Worm (Caenorhabditis elegans) whole organism, late embryonic: ENCODE results near the gene sdz-6.

ENCODE experiments used
- C38D4.7 ChIP-seq: fragments of 200-800 bp; sonication (Bioruptor generic); optimal IDR thresholded peaks from 2 replicates; lab custom pipeline; 2018; ENCODE audit warnings: mild to moderate bottlenecking, missing genetic modification characterization, moderate library complexity, missing compliant biosample characterization
- K09A11.1 ChIP-seq: sonication (generic microtip); optimal IDR thresholded peaks from 2 replicates; lab custom pipeline; 2017; ENCODE audit warnings: antibody characterized with exemption, mild to moderate bottlenecking, missing genetic modification characterization, missing compliant biosample characterization; ENCODE audit not compliant: insufficient read depth
- T23F11.4 ChIP-seq: fragments of 200-800 bp; sonication (Bioruptor generic); optimal IDR thresholded peaks from 2 replicates; lab custom pipeline; 2018; ENCODE audit warnings: mild to moderate bottlenecking, missing genetic modification characterization, missing compliant biosample characterization
- Y22D7AL.16 ChIP-seq: sonication (generic microtip); optimal IDR thresholded peaks from 2 replicates; lab custom pipeline; 2016; ENCODE audit warnings: missing genetic modification characterization, missing compliant biosample characterization
- ama-1 ChIP-seq: fragments of 150-350 bp; optimal IDR thresholded peaks from 2 replicates; lab custom pipeline; 2014
- ceh-19 ChIP-seq: fragments of 200-800 bp; sonication (Bioruptor generic); optimal IDR thresholded peaks from 2 replicates; lab custom pipeline; 2018; ENCODE audit warnings: mild to moderate bottlenecking, missing genetic modification characterization, missing compliant biosample characterization
- ceh-30 ChIP-seq: fragments of 150-350 bp; optimal IDR thresholded peaks from 2 replicates; lab custom pipeline; 2014; ENCODE audit warnings: missing biosample characterization, missing genetic modification characterization
- ceh-31 ChIP-seq: sonication (generic microtip); optimal IDR thresholded peaks from 2 replicates; lab custom pipeline; 2016; ENCODE audit warnings: missing genetic modification characterization, missing compliant biosample characterization
- ceh-34 ChIP-seq: sonication (generic microtip); optimal IDR thresholded peaks from 2 replicates; lab custom pipeline; 2016; ENCODE audit warnings: mild to moderate bottlenecking, missing genetic modification characterization, missing compliant biosample characterization
- dmd-4 ChIP-seq: sonication (generic microtip); optimal IDR thresholded peaks from 2 replicates; lab custom pipeline; 2016; ENCODE audit warnings: borderline replicate concordance, missing genetic modification characterization, missing compliant biosample characterization
- dve-1 ChIP-seq: sonication (generic microtip); optimal IDR thresholded peaks from 2 replicates; lab custom pipeline; 2017; ENCODE audit warnings: antibody characterized with exemption, mild to moderate bottlenecking, missing genetic modification characterization, missing compliant biosample characterization
- elt-4 ChIP-seq: sonication (generic microtip); optimal IDR thresholded peaks from 2 replicates; lab custom pipeline; 2016; ENCODE audit warnings: missing genetic modification characterization, missing compliant biosample characterization
- eyg-1 ChIP-seq: sonication (generic microtip); optimal IDR thresholded peaks from 2 replicates; lab custom pipeline; 2016; ENCODE audit warnings: missing genotype, missing genetic modification characterization, missing compliant biosample characterization
- fkh-10 ChIP-seq: fragments of 150-350 bp; optimal IDR thresholded peaks from 2 replicates; lab custom pipeline; 2014; ENCODE audit warnings: missing biosample characterization, missing genetic modification reagents, missing genetic modification characterization
- gmeb-2 ChIP-seq: sonication (generic microtip); optimal IDR thresholded peaks from 2 replicates; lab custom pipeline; 2016; ENCODE audit warnings: missing genetic modification characterization, inconsistent platforms, missing compliant biosample characterization
- hlh-15 ChIP-seq: sonication (generic microtip); optimal IDR thresholded peaks from 2 replicates; lab custom pipeline; 2016; ENCODE audit warnings: missing genetic modification characterization, missing compliant biosample characterization
- hlh-30 ChIP-seq: sonication (generic microtip); optimal IDR thresholded peaks from 2 replicates; lab custom pipeline; 2017; ENCODE audit warnings: antibody characterized with exemption, missing genetic modification characterization, missing compliant biosample characterization; ENCODE audit not compliant: insufficient read depth
- lim-6 ChIP-seq: sonication (generic microtip); optimal IDR thresholded peaks from 2 replicates; lab custom pipeline; 2016; ENCODE audit warnings: missing genetic modification characterization, missing compliant biosample characterization
- mec-3 ChIP-seq: sonication (generic microtip); optimal IDR thresholded peaks from 2 replicates; lab custom pipeline; 2016; ENCODE audit warnings: borderline replicate concordance, missing genetic modification characterization, missing compliant biosample characterization
- odd-2 ChIP-seq: sonication (generic microtip); optimal IDR thresholded peaks from 2 replicates; lab custom pipeline; 2017; ENCODE audit warnings: antibody characterized with exemption, mild to moderate bottlenecking, missing genetic modification characterization, missing compliant biosample characterization
- pag-3 ChIP-seq: sonication (generic microtip); optimal IDR thresholded peaks from 2 replicates; lab custom pipeline; 2016; ENCODE audit warnings: missing compliant biosample characterization, missing genetic modification characterization, borderline replicate concordance
- pat-9 ChIP-seq: fragments of 200-800 bp; sonication (Bioruptor generic); optimal IDR thresholded peaks from 2 replicates; lab custom pipeline; 2018; ENCODE audit warnings: mild to moderate bottlenecking, missing genetic modification characterization, moderate library complexity, missing compliant biosample characterization
- pax-1 ChIP-seq: fragments of 150-350 bp; optimal IDR thresholded peaks from 2 replicates; lab custom pipeline; 2014; ENCODE audit warnings: missing biosample characterization, missing genetic modification characterization
- pqm-1 ChIP-seq: sonication (generic microtip); optimal IDR thresholded peaks from 2 replicates; lab custom pipeline; 2016; ENCODE audit warnings: missing genetic modification characterization, missing compliant biosample characterization
- sox-4 ChIP-seq: sonication (generic microtip); optimal IDR thresholded peaks from 2 replicates; lab custom pipeline; 2017; ENCODE audit warnings: mild to moderate bottlenecking, missing genetic modification characterization, inconsistent platforms, missing compliant biosample characterization
- syd-9 ChIP-seq: sonication (generic microtip); optimal IDR thresholded peaks from 2 replicates; lab custom pipeline; 2016; ENCODE audit warnings: mild to moderate bottlenecking, missing genetic modification characterization, moderate library complexity, missing compliant biosample characterization
- ttx-3 ChIP-seq: sonication (generic microtip); optimal IDR thresholded peaks from 2 replicates; lab custom pipeline; 2016; ENCODE audit warnings: missing genetic modification reagents, missing genetic modification characterization, missing compliant biosample characterization
- unc-3 ChIP-seq, 2 experiments: fragments of 200-800 bp in 1 of 2; sonication (Bioruptor generic) in 1 of 2; sonication (generic microtip) in 1 of 2; conservative IDR thresholded peaks in 1 of 2; optimal IDR thresholded peaks in 1 of 2; 2 replicates each; pipeline versions ENCODE4 v1.3.6 to Lab custom; 2016 to 2022; ENCODE audit warnings: missing compliant biosample characterization in 2 of 2, missing genetic modification characterization in 2 of 2, missing genetic modification reagents in 1 of 2
- unc-42 ChIP-seq: sonication (generic microtip); optimal IDR thresholded peaks from 2 replicates; lab custom pipeline; 2016; ENCODE audit warnings: missing genotype, missing genetic modification characterization, missing compliant biosample characterization
- unc-86 ChIP-seq: sonication (generic microtip); optimal IDR thresholded peaks from 2 replicates; lab custom pipeline; 2016; ENCODE audit warnings: missing genetic modification characterization, missing compliant biosample characterization
- zip-5 ChIP-seq: sonication (generic microtip); optimal IDR thresholded peaks from 2 replicates; lab custom pipeline; 2016; ENCODE audit warnings: missing genetic modification characterization, missing compliant biosample characterization
- ztf-16 ChIP-seq: sonication (generic microtip); optimal IDR thresholded peaks from 2 replicates; lab custom pipeline; 2017; ENCODE audit warnings: missing genetic modification characterization, missing compliant biosample characterization

sdz-6 gene

DNA sequence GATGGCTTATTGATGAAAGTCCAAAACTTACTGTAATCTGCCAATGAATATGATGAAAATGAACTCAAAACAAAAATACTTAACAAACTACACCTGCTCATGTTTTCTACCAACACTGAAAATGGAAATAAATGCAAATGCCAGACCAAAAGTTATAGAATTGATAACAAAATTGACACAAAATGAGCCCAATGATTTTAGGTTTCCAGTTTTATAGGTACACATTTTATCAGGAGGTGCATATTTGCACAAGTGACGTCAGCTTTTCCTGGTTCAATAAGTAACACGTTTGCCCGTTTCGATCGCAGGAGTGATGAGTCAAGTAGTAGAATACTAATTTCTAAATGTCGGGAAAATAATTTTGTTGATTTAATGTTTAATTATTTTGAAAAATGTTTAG lies 23.7 kb upstream of the sdz-6 start, which contains the start of gene F55C9.6:
TSS of gene F55C9.6 (minus strand) at position 101 of the 400 bp plus-strand sequence.
- no peak for TF ChIP-seq pqm-1 (tag; lab: Kevin White, UChicago)
- TF ChIP-seq T23F11.4 (GFP tag; lab: Kevin White, UChicago) = no peak
- TF ChIP-seq unc-3 (GFP tag; conservative IDR thresholded peaks at IDR 0.05; lab: Robert Waterston, UW) = no peak
- TF ChIP-seq unc-3 (tag; optimal IDR thresholded peaks at IDR 0.05; lab: Kevin White, UChicago) = no peak
- TF ChIP-seq sox-4 = no peak
- no peak for TF ChIP-seq ceh-31
- no peak for TF ChIP-seq mec-3 (tag; lab: Kevin White, UChicago)
- no peak for TF ChIP-seq C38D4.7 (GFP tag; lab: Kevin White, UChicago)
- no peak for TF ChIP-seq gmeb-2 (tag; lab: Kevin White, UChicago)
- TF ChIP-seq pax-1 (tag; lab: Kevin White, UChicago) = no peak
- no peak for TF ChIP-seq odd-2 (tag; lab: Kevin White, UChicago)
- TF ChIP-seq hlh-15 (tag; lab: Kevin White, UChicago) = no peak
- TF ChIP-seq syd-9 (tag; lab: Kevin White, UChicago) = no peak
- TF ChIP-seq ceh-34 (tag; lab: Kevin White, UChicago) = no peak
- no peak for TF ChIP-seq elt-4 (tag; lab: Kevin White, UChicago)
- TF ChIP-seq ceh-30 (tag; lab: Kevin White, UChicago) = no peak
- TF ChIP-seq ztf-16 (tag; lab: Kevin White, UChicago) = no peak
- no peak for TF ChIP-seq unc-86
- TF ChIP-seq, all 69 proteins: peak for 0

DNA sequence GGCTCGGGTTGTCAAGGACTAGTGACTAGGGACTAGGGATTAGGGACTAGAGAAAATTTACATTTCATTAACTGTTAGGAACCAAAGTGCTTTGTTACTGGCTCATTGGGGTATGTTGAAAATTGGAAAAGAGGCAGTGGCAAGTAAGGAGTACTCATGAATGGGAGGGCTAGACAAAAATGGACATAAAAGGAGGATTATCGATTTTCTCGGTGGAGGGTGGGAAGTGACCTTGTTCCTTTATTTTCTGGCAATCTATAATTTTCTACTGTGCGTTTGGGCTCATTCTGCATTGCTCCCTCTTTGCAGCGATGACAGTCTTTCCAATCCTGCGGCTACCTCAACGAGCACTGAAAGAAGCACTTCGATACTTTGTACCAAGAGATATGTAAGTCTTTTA lies 22.9 kb upstream of the sdz-6 start, which contains the start of gene fbxb-60:
TSS of gene fbxb-60 (plus strand) at position 301 of the 400 bp plus-strand sequence.
- TF ChIP-seq Y22D7AL.16 (no peak), unc-3 (GFP tag; conservative IDR thresholded peaks at IDR 0.05; lab: Robert Waterston, UW) (no peak), unc-3 (tag; optimal IDR thresholded peaks at IDR 0.05; lab: Kevin White, UChicago) (no peak), T23F11.4 (GFP tag; lab: Kevin White, UChicago) (no peak), ttx-3 (tag; lab: Kevin White, UChicago) (no peak), hlh-15 (tag; lab: Kevin White, UChicago) (no peak), pat-9 (tag; lab: Kevin White, UChicago) (no peak), fkh-10 (GFP tag; lab: Kevin White, UChicago) (no peak), unc-42 (tag; lab: Kevin White, UChicago) (no peak), ceh-19 (GFP tag; lab: Kevin White, UChicago) (no peak), eyg-1 (no peak)
- TF ChIP-seq, all 69 proteins: peak for 0

- no peak for TF ChIP-seq mec-3 (tag; lab: Kevin White, UChicago)
- TF ChIP-seq T23F11.4 (GFP tag; lab: Kevin White, UChicago) = no peak
- no peak for TF ChIP-seq ama-1 (lab: Kevin White, UChicago)
These were observed 21.2 kb upstream of the sdz-6 start, which contains the start of gene F55C9.14 for ce11 chrV:19299262-19299661. TSS of gene F55C9.14 (plus strand) at chrV:19299562.

DNA sequence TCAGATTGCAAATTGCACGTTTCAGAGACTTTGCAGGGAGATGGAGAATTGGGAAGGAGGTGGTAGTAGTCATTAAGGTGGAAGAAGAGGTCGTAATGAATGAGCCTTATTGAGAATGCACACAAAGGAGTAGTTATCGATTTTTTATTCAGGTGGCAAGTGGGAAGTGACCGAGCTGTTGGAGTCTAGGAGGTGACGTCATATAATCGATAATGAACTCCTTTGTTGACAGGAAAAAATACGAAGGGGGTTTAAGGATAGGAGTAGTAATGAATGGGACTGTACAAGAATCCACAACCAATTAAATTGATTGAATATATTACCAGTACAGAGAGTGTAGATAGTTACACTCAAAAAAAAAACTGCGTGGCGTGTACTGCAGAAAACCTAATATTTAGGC lies 18.5 kb upstream of the sdz-6 start, which contains the start of gene fbxb-62:
TSS of gene fbxb-62 (minus strand) at position 101 of the 400 bp plus-strand sequence.
- no peak for TF ChIP-seq dve-1
- TF ChIP-seq zip-5 = no peak
- TF ChIP-seq pag-3 (tag; lab: Kevin White, UChicago) = no peak

- TF ChIP-seq dmd-4 = no peak
- no peak for TF ChIP-seq K09A11.1 (tag; lab: Kevin White, UChicago)
- no peak for TF ChIP-seq lim-6 (tag; lab: Kevin White, UChicago)
- TF ChIP-seq hlh-30 = no peak
- no peak for TF ChIP-seq gmeb-2 (tag; lab: Kevin White, UChicago)
- no peak for TF ChIP-seq Y22D7AL.16
These were observed 16.7 kb upstream of the sdz-6 start, which contains the start of the genes fbxb-63 and fbxb-61 for ce11 chrV:19303589-19304174. TSS of gene fbxb-63 (minus strand) at chrV:19303730. TSS of gene fbxb-61 (plus strand) at chrV:19304124.
